Fruit fly (Drosophila melanogaster): Measurements from ENCODE around the gene CG12974.

DNA sequence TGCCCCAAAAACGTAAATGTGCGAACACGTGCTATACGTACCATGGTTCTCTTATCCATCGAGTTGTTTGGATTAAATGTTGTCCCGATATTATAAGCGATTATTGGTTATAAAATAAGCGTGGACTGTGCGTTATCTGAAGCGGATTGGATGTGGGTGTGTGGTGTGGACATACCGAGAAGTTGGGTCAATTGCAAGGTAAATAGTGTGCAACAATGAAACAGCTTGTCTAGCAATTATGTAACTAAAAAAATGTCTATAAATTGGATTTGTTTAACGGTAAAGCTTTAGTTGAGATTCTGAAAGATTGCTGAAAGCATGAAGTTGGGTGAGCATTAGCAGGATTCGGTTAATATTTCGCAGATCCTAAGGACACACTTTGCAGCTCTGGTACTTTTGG is 28.0 kb downstream of the CG12974 start, which contains the start of gene CG43218:
- TF ChIP-seq Dll (optimal IDR thresholded peaks at IDR 0.05) (no peak), psq (optimal IDR thresholded peaks at IDR 0.05) (no peak), CG8478 (optimal IDR thresholded peaks at IDR 0.05) (no peak), pan (optimal IDR thresholded peaks at IDR 0.05) (no peak)

Data from whole organism.